Fruit fly (Drosophila melanogaster): ENCODE data around the gene CG31465.

The CG31465 gene

dm6 chr3R:21838505-21838956, 42.1 kb upstream of the CG31465 start (continued):
- TF ChIP-seq CG1647 (GFP tag; optimal IDR thresholded peaks at IDR 0.05): peak; percentile 7
- peak; percentile 24 for TF ChIP-seq CG17829 (tag; optimal IDR thresholded peaks at IDR 0.05)
- TF ChIP-seq CG11560 (tag; IDR thresholded peaks at IDR 0.05): no peak
- TF ChIP-seq CG12659 (GFP tag; optimal IDR thresholded peaks at IDR 0.05): peak; percentile 17
- TF ChIP-seq Hsf (GFP tag; optimal IDR thresholded peaks at IDR 0.05): peak; percentile 11
- peak; percentile 60 for TF ChIP-seq org-1 (GFP tag; optimal IDR thresholded peaks at IDR 0.05)
- no peak for TF ChIP-seq CG2875 (GFP tag; optimal IDR thresholded peaks at IDR 0.05)
- no peak for TF ChIP-seq Optix (GFP tag; IDR thresholded peaks at IDR 0.05)
- TF ChIP-seq CG7839 (tag; optimal IDR thresholded peaks at IDR 0.05): peak; percentile 45
- no peak for TF ChIP-seq CG16779 (GFP tag; IDR thresholded peaks at IDR 0.05)
- no peak for TF ChIP-seq CG11456 (GFP tag; IDR thresholded peaks at IDR 0.05)
- peak; percentile 33 for TF ChIP-seq phol (tag; optimal IDR thresholded peaks at IDR 0.05)
- no peak for TF ChIP-seq CG4360 (GFP tag; IDR thresholded peaks at IDR 0.05)
- peak; percentile 29 to 63 for TF ChIP-seq chif (GFP tag; optimal IDR thresholded peaks at IDR 0.05)
- TF ChIP-seq NC2β (GFP tag; optimal IDR thresholded peaks at IDR 0.05): no peak
- TF ChIP-seq Gsc (GFP tag; IDR thresholded peaks at IDR 0.05): no peak
- TF ChIP-seq CG18619 (GFP tag; optimal IDR thresholded peaks at IDR 0.05): peak; percentile 25
- TF ChIP-seq onecut (GFP tag; IDR thresholded peaks at IDR 0.05): no peak
- no peak for TF ChIP-seq fd96Cb (tag; optimal IDR thresholded peaks at IDR 0.05)
- peak; percentile 13 to 88 for TF ChIP-seq bsh (GFP tag; optimal IDR thresholded peaks at IDR 0.05)
- TF ChIP-seq shn (GFP tag; optimal IDR thresholded peaks at IDR 0.05): peak; percentile 3
- peak; percentile 38 for TF ChIP-seq slp2 (GFP tag; optimal IDR thresholded peaks at IDR 0.05)
- TF ChIP-seq Fer1 (GFP tag; optimal IDR thresholded peaks at IDR 0.05): no peak
- peak; percentile 26; the same call in 1 of the 2 replicates for TF ChIP-seq vvl (GFP tag; IDR thresholded peaks at IDR 0.05)
- peak in 1 of 3 experiments; percentile 28 for TF ChIP-seq lola (GFP tag; optimal IDR thresholded peaks at IDR 0.05)
- peak; percentile 61 for TF ChIP-seq Oli (tag; optimal IDR thresholded peaks at IDR 0.05)
- TF ChIP-seq slou (GFP tag; optimal IDR thresholded peaks at IDR 0.05): no peak
- no peak for TF ChIP-seq klu (GFP tag; IDR thresholded peaks at IDR 0.05)
- peak; percentile 8 for TF ChIP-seq CG1602 (GFP tag; optimal IDR thresholded peaks at IDR 0.05)
- TF ChIP-seq Mes4 (GFP tag; optimal IDR thresholded peaks at IDR 0.05): no peak
- no peak for TF ChIP-seq H2.0 (GFP tag; IDR thresholded peaks at IDR 0.05)
- no peak for TF ChIP-seq CG12104 (GFP tag; optimal IDR thresholded peaks at IDR 0.05)
- peak; percentile 76 for TF ChIP-seq Drgx (GFP tag; IDR thresholded peaks at IDR 0.05)
- TF ChIP-seq Eip74EF (GFP tag; optimal IDR thresholded peaks at IDR 0.05): peak in 1 of 2 experiments; percentile 63
- peak; percentile 14 for TF ChIP-seq nerfin-1 (tag; optimal IDR thresholded peaks at IDR 0.05)
- peak; percentile 59 for TF ChIP-seq dmrt99B (tag; optimal IDR thresholded peaks at IDR 0.05)
- TF ChIP-seq gsb (GFP tag; IDR thresholded peaks at IDR 0.05): no peak
- TF ChIP-seq CG10209 (GFP tag; optimal IDR thresholded peaks at IDR 0.05): peak; percentile 5
- peak; percentile 26 for TF ChIP-seq gcm (GFP tag; optimal IDR thresholded peaks at IDR 0.05)
- TF ChIP-seq sens-2 (GFP tag; IDR thresholded peaks at IDR 0.05): no peak
- peak; percentile 56; the same call in 1 of the 2 replicates for TF ChIP-seq CG31441 (GFP tag; IDR thresholded peaks at IDR 0.05)
- no peak for TF ChIP-seq gfzf (GFP tag; optimal IDR thresholded peaks at IDR 0.05)
- peak; percentile 59 for TF ChIP-seq CG11504 (tag; optimal IDR thresholded peaks at IDR 0.05)
- no peak for TF ChIP-seq CG5245 (GFP tag; optimal IDR thresholded peaks at IDR 0.05)
- TF ChIP-seq CG4424 (GFP tag; optimal IDR thresholded peaks at IDR 0.05): peak; percentile 9
- TF ChIP-seq CG8290 (GFP tag; optimal IDR thresholded peaks at IDR 0.05): no peak
- TF ChIP-seq CG8290 (tag; optimal IDR thresholded peaks at IDR 0.05): peak in 1 of 2 experiments; percentile 6
- peak; percentile 58 for TF ChIP-seq CoRest (tag; optimal IDR thresholded peaks at IDR 0.05)
- TF ChIP-seq Usf (GFP tag; optimal IDR thresholded peaks at IDR 0.05): no peak
- TF ChIP-seq CG11085 (GFP tag; IDR thresholded peaks at IDR 0.05): no peak
- TF ChIP-seq CG6689 (GFP tag; IDR thresholded peaks at IDR 0.05): no peak
